Fruit fly (Drosophila melanogaster) whole organism, pupa: ENCODE results near the gene bocks.

ENCODE experiments used
- CG14655 ChIP-seq: fragments of 200-800 bp; sonication (Bioruptor generic); optimal IDR thresholded peaks from 3 replicates; lab custom pipeline; 2017; ENCODE audit warnings: mild to moderate bottlenecking, missing biosample characterization, missing genetic modification reagents, missing genetic modification characterization
- CG32121 ChIP-seq: fragments of 200-800 bp; sonication (Bioruptor generic); IDR thresholded peaks from 2 replicates; pipeline ENCODE4 v1.3.6; 2022; ENCODE audit warnings: missing biosample characterization, missing genetic modification characterization
- CG8159 ChIP-seq: fragments of 200-800 bp; sonication (Bioruptor generic); optimal IDR thresholded peaks from 3 replicates; lab custom pipeline; 2018; ENCODE audit warnings: missing biosample characterization, mild to moderate bottlenecking, missing genetic modification characterization, moderate library complexity
- CG8301 ChIP-seq: fragments of 200-800 bp; sonication (Bioruptor generic); optimal IDR thresholded peaks from 2 replicates; lab custom pipeline; 2018; ENCODE audit warnings: missing biosample characterization, mild to moderate bottlenecking, missing genetic modification characterization

- no peak for TF ChIP-seq CG8159 (tag; lab: Kevin White, UChicago)
- no peak for TF ChIP-seq CG32121 (GFP tag; lab: Robert Waterston, UW)
- no peak for TF ChIP-seq CG8301 (tag; lab: Kevin White, UChicago)
- TF ChIP-seq CG14655: no peak
These were observed 7.7 kb downstream of the bocks start, which contains the start of gene CG33654 for dm6 chr3R:9583122-9583521.
